Worm (Caenorhabditis elegans) whole organism, young adult: ENCODE data around the gene sqv-4.

Experiments
- C17E4.6 ChIP-seq: fragments of 200-800 bp; sonication (Bioruptor generic); IDR thresholded peaks from 2 replicates; pipeline ENCODE4 v1.3.6; 2022; ENCODE audit warnings: missing genetic modification reagents, missing genetic modification characterization, missing compliant biosample characterization
- F22D6.2 ChIP-seq: sonication (generic microtip); optimal IDR thresholded peaks from 2 replicates; lab custom pipeline; 2016; ENCODE audit warnings: mild to moderate bottlenecking, missing genetic modification characterization, missing compliant biosample characterization
- F33H1.4 ChIP-seq: fragments of 200-800 bp; sonication (Bioruptor generic); IDR thresholded peaks from 2 replicates; pipeline ENCODE4 v1.3.6; 2022; ENCODE audit warnings: missing genetic modification reagents, missing genetic modification characterization, missing compliant biosample characterization
- chd-7 ChIP-seq: sonication (generic microtip); optimal IDR thresholded peaks from 2 replicates; lab custom pipeline; 2016; ENCODE audit warnings: mild to moderate bottlenecking, missing genetic modification characterization, moderate library complexity, missing compliant biosample characterization
- hlh-12 ChIP-seq: sonication (generic microtip); optimal IDR thresholded peaks from 2 replicates; lab custom pipeline; 2016; ENCODE audit warnings: missing genetic modification characterization, missing compliant biosample characterization
- hmg-20 ChIP-seq: fragments of 200-800 bp; sonication (Bioruptor generic); IDR thresholded peaks from 2 replicates; pipeline ENCODE4 v1.3.6; 2022; ENCODE audit warnings: missing genetic modification reagents, missing genetic modification characterization, missing compliant biosample characterization
- lir-1 ChIP-seq: fragments of 200-800 bp; sonication (Bioruptor generic); conservative IDR thresholded peaks from 2 replicates; pipeline ENCODE4 v1.3.6; 2022; ENCODE audit warnings: missing genetic modification reagents, missing genetic modification characterization, missing compliant biosample characterization
- lsy-27 ChIP-seq: sonication (generic microtip); optimal IDR thresholded peaks from 2 replicates; lab custom pipeline; 2017; ENCODE audit warnings: missing genetic modification characterization, mild to moderate bottlenecking, missing compliant biosample characterization, antibody characterized with exemption, missing genotype, borderline replicate concordance; ENCODE audit not compliant: insufficient read depth
- madf-8 ChIP-seq: fragments of 200-800 bp; sonication (Bioruptor generic); conservative IDR thresholded peaks from 2 replicates; pipeline ENCODE4 v1.3.6; 2022; ENCODE audit warnings: missing genetic modification reagents, missing genetic modification characterization, missing compliant biosample characterization
- rcor-1 ChIP-seq: fragments of 200-800 bp; sonication (Bioruptor generic); IDR thresholded peaks from 2 replicates; pipeline ENCODE4 v1.3.6; 2022; ENCODE audit warnings: missing genetic modification reagents, missing genetic modification characterization, missing compliant biosample characterization
- snpc-4 ChIP-seq, 5 experiments: fragments of 150-350 bp in 1 of 5; sonication (generic microtip) in 4 of 5; optimal IDR thresholded peaks; 2 replicates each; lab custom pipeline; 2014 to 2018; ENCODE audit warnings: missing genetic modification characterization in 5 of 5, missing biosample characterization in 3 of 5, antibody characterized with exemption in 2 of 5, mild to moderate bottlenecking in 2 of 5, missing compliant biosample characterization in 2 of 5, missing genotype in 2 of 5, moderate library complexity in 2 of 5, missing genetic modification reagents in 1 of 5
- unc-62 ChIP-seq: fragments of 150-350 bp; optimal IDR thresholded peaks from 2 replicates; lab custom pipeline; 2014; ENCODE audit warnings: missing biosample characterization, missing genetic modification reagents, missing genetic modification characterization

ce11 chrV:10615496-10615895 is 45.8 kb downstream of the sqv-4 start, which contains the start of gene H09F14.1:
- TF ChIP-seq unc-62 (GFP tag; lab: Kevin White, UChicago) (no peak), chd-7 (tag; lab: Kevin White, UChicago) (no peak), hmg-20 (GFP tag; lab: Robert Waterston, UW) (no peak), lir-1 (no peak), C17E4.6 (no peak), snpc-4 (GFP tag; optimal IDR thresholded peaks at IDR 0.05; lab: Kevin White, UChicago) (no peak), snpc-4 (tag; optimal IDR thresholded peaks at IDR 0.05; lab: Kevin White, UChicago) (no peak), hlh-12 (tag; lab: Kevin White, UChicago) (no peak), madf-8 (GFP tag; lab: Robert Waterston, UW) (no peak), lsy-27 (no peak), rcor-1 (GFP tag; lab: Robert Waterston, UW) (no peak), F33H1.4 (no peak), F22D6.2 (no peak)
